Fruit fly (Drosophila melanogaster): ENCODE results near the gene CSN8.
A peak's percentile ranks its signal among the peaks of the same experiment; 100 is the strongest.

Gene CSN8

dm6 chr2L:8319858-8320525 lies 44.7 kb upstream of the CSN8 start, which contains the start of the genes mtsh and strat (continued):
- TF ChIP-seq CG10431 (GFP tag; optimal IDR thresholded peaks at IDR 0.05) (no peak), CG10366 (GFP tag; IDR thresholded peaks at IDR 0.05) (peak; percentile 18; the same call in 1 of the 2 replicates), CG14014 (GFP tag; IDR thresholded peaks at IDR 0.05) (peak; percentile 9; the same call in 1 of the 2 replicates), CG10543 (GFP tag; optimal IDR thresholded peaks at IDR 0.05) (peak; percentile 2), CG6765 (GFP tag; optimal IDR thresholded peaks at IDR 0.05) (peak; percentile 81), CG11696 (GFP tag; IDR thresholded peaks at IDR 0.05) (0 out of 2 replicates have a peak, but pooled peaks have one; percentile 37), gcm (GFP tag; optimal IDR thresholded peaks at IDR 0.05) (peak; percentile 40), vfl (GFP tag; optimal IDR thresholded peaks at IDR 0.05) (peak; percentile 38), pnt (GFP tag; optimal IDR thresholded peaks at IDR 0.05) (no peak), CG10979 (tag; optimal IDR thresholded peaks at IDR 0.05) (peak; percentile 55), PHDP (tag; optimal IDR thresholded peaks at IDR 0.05) (peak; percentile 49), CG8944 (GFP tag; optimal IDR thresholded peaks at IDR 0.05) (no peak), CG14710 (tag; optimal IDR thresholded peaks at IDR 0.05) (peak; percentile 90), sob (GFP tag; IDR thresholded peaks at IDR 0.05) (peak; percentile 76), CG30020 (tag; optimal IDR thresholded peaks at IDR 0.05) (peak; percentile 18), exex (tag; optimal IDR thresholded peaks at IDR 0.05) (peak; percentile 44), tio (GFP tag; optimal IDR thresholded peaks at IDR 0.05) (no peak), insv (GFP tag; optimal IDR thresholded peaks at IDR 0.05) (peak in 1 of 2 experiments; percentile 58), CG15011 (GFP tag; optimal IDR thresholded peaks at IDR 0.05) (peak; percentile 66), cad (GFP tag; optimal IDR thresholded peaks at IDR 0.05) (no peak), hbn (GFP tag; IDR thresholded peaks at IDR 0.05; ENCODE audit: partially characterized antibody) (no peak), so (GFP tag; IDR thresholded peaks at IDR 0.05) (peak; percentile 60; the same call in 1 of the 3 replicates), CG31388 (GFP tag; optimal IDR thresholded peaks at IDR 0.05) (no peak), klu (GFP tag; IDR thresholded peaks at IDR 0.05) (no peak), unpg (GFP tag; optimal IDR thresholded peaks at IDR 0.05) (no peak), ewg (GFP tag; optimal IDR thresholded peaks at IDR 0.05) (peak; percentile 7), CG2199 (GFP tag; IDR thresholded peaks at IDR 0.05) (no peak), Hr78 (GFP tag; optimal IDR thresholded peaks at IDR 0.05) (no peak), dimm (GFP tag; IDR thresholded peaks at IDR 0.05) (no peak), fd102C (GFP tag; optimal IDR thresholded peaks at IDR 0.05) (peak; percentile 19), lilli (GFP tag; optimal IDR thresholded peaks at IDR 0.05) (peak; percentile 58), trh (GFP tag; optimal IDR thresholded peaks at IDR 0.05) (no peak), zen (tag; optimal IDR thresholded peaks at IDR 0.05) (peak; percentile 79), CG3726 (GFP tag; IDR thresholded peaks at IDR 0.05) (no peak), Dll (GFP tag; IDR thresholded peaks at IDR 0.05; ENCODE audit: partially characterized antibody) (peak; percentile 64; the same call in 2 of the 4 replicates), CG17912 (GFP tag; optimal IDR thresholded peaks at IDR 0.05) (no peak), CG16815 (GFP tag; optimal IDR thresholded peaks at IDR 0.05) (no peak), Bgb (GFP tag; IDR thresholded peaks at IDR 0.05; ENCODE audit: partially characterized antibody) (peak; percentile 73), HLH3B (GFP tag; IDR thresholded peaks at IDR 0.05) (peak; percentile 41; the same call in 1 of the 2 replicates), H15 (GFP tag; IDR thresholded peaks at IDR 0.05) (no peak), CG12769 (tag; optimal IDR thresholded peaks at IDR 0.05) (no peak), nom (GFP tag; optimal IDR thresholded peaks at IDR 0.05) (peak; percentile 45), CG12391 (tag; optimal IDR thresholded peaks at IDR 0.05) (peak; percentile 56), Eip74EF (GFP tag; optimal IDR thresholded peaks at IDR 0.05) (peak in 1 of 2 experiments; percentile 1), CG3163 (GFP tag; optimal IDR thresholded peaks at IDR 0.05) (peak; percentile 11), CG18764 (GFP tag; optimal IDR thresholded peaks at IDR 0.05) (peak; percentile 62), gro (GFP tag; optimal IDR thresholded peaks at IDR 0.05) (peak; percentile 83), Myb (GFP tag; optimal IDR thresholded peaks at IDR 0.05) (peak; percentile 74)

Data from whole organism, embryonic.